Worm (Caenorhabditis elegans): Measurements from ENCODE around the gene K06A9.1.

The K06A9.1 gene

DNA sequence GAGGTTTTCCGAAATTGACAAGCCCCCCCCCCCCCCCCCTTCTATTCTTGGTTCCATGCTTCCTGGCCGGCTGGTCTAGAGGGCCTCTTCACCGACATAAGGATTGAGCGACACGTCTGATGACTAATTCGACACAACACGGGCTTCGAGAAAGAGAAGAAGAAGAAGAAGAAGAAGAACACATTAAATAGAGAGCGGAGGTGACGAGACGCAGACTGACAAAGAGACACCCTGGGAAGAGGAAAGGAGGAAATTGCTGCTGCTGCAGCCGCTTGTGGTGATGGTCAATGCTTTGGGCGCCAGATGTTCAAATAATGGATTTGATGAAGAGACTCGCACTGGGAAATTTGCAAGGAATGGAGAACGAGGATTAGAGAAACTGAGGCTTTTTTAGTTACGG is 22.7 kb upstream of the K06A9.1 start (continued):
- peak; percentile 30 to 31 for TF ChIP-seq lsy-2 (tag; optimal IDR thresholded peaks at IDR 0.05)

DNA sequence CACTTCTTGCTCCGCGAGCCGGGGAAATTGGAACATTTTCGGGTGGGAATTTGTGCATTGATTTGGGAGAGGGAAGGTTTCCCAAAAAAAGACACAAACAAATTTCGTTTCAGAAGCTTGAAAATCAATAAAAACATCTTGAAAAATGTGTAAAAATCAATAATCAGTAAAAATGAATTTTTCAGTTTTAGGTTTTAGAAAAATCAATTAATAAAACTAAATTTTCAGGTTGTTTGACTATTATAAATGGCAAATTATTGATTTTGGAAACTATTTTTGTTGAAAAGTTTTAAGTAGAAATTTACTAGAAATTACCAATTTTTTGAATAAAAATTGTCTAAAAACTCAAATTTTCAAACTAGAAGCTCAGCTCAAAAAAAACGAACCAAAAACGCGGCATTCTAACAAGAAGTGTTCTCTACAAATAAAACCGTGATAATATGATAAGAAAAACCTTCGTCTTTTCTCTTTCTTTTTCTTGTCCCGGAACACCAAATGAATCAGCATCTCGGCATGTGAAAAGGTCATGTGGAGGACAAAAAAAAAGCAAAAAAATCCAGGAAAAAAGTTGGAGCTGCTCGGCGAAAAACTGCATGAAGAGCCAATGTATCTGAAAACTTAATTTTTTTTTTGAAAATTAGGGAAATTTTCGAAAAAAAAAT is 21.7 kb upstream of the K06A9.1 start:
- no peak for TF ChIP-seq fkh-10 (GFP tag; optimal IDR thresholded peaks at IDR 0.05)
- peak; percentile 5 for TF ChIP-seq blmp-1 (tag; optimal IDR thresholded peaks at IDR 0.05)

DNA sequence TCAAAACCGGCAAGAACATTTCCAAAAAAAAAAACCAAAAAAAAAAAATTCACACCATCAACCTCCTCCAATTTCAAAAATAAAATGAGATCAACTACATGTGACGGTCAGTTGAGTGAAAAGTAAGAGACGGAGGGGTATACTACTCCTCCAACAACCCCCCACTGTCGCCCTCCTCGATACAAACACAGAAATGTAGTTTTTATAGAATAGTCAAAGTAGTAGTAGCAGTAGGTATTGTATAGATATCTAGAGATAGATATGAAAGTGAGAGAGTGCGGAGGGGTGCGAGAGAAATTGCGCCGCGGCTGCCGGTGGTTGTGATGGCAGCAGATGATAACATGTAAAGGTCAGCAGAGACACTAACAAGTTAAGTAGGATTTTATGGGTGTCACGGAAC is 20.0 kb upstream of the K06A9.1 start:
- TF ChIP-seq lin-14 (GFP tag; optimal IDR thresholded peaks at IDR 0.05): peak; percentile 76
- TF ChIP-seq skn-1 (tag; optimal IDR thresholded peaks at IDR 0.05): peak; percentile 70
- TF ChIP-seq lsy-2 (tag; optimal IDR thresholded peaks at IDR 0.05): peak in 1 of 2 experiments; percentile 35
- TF ChIP-seq nhr-90 (tag; optimal IDR thresholded peaks at IDR 0.05; ENCODE audit: poor library complexity): peak; percentile 53
- peak; percentile 81 for TF ChIP-seq snu-23 (GFP tag; optimal IDR thresholded peaks at IDR 0.05)
- no peak for TF ChIP-seq pqm-1 (tag; optimal IDR thresholded peaks at IDR 0.05)
- peak; percentile 69 for TF ChIP-seq blmp-1 (tag; optimal IDR thresholded peaks at IDR 0.05)
- TF ChIP-seq vab-15 (tag; optimal IDR thresholded peaks at IDR 0.05): no peak
- peak; percentile 54 for TF ChIP-seq nhr-71 (tag; optimal IDR thresholded peaks at IDR 0.05)
- TF ChIP-seq rnt-1 (tag; optimal IDR thresholded peaks at IDR 0.05): peak; percentile 24
- TF ChIP-seq hlh-4 (tag; optimal IDR thresholded peaks at IDR 0.05): no peak
- peak; percentile 91 for TF ChIP-seq nhr-85 (tag)
- TF ChIP-seq pag-3 (tag; optimal IDR thresholded peaks at IDR 0.05; ENCODE audit: borderline replicate concordance, insufficient read depth): peak; percentile 10
- peak in 2 of 6 experiments; percentile 38 to 56 for TF ChIP-seq elt-3 (tag; optimal IDR thresholded peaks at IDR 0.05)
- TF ChIP-seq lin-13 (GFP tag; optimal IDR thresholded peaks at IDR 0.05): no peak
- TF ChIP-seq mab-9 (GFP tag; IDR thresholded peaks at IDR 0.05): 0 out of 2 replicates have a peak, but pooled peaks have one; percentile 8
- no peak for TF ChIP-seq nhr-11 (tag; optimal IDR thresholded peaks at IDR 0.05)
- no peak for TF ChIP-seq F16B12.6 (tag; optimal IDR thresholded peaks at IDR 0.05)
- no peak for TF ChIP-seq aha-1 (tag; optimal IDR thresholded peaks at IDR 0.05)
- peak; percentile 76 for TF ChIP-seq nhr-20 (tag; optimal IDR thresholded peaks at IDR 0.05)
- TF ChIP-seq ama-1 (optimal IDR thresholded peaks at IDR 0.05): no peak
- no peak for TF ChIP-seq unc-98 (GFP tag; IDR thresholded peaks at IDR 0.05)
- TF ChIP-seq mef-2 (tag; optimal IDR thresholded peaks at IDR 0.05): no peak
- TF ChIP-seq mep-1 (tag; optimal IDR thresholded peaks at IDR 0.05): peak; percentile 70
- TF ChIP-seq mdl-1 (tag; optimal IDR thresholded peaks at IDR 0.05): peak in 1 of 2 experiments; percentile 48
- TF ChIP-seq C16A3.4 (tag; optimal IDR thresholded peaks at IDR 0.05): peak; percentile 16
- TF ChIP-seq ceh-82 (tag; optimal IDR thresholded peaks at IDR 0.05): peak in 1 of 3 experiments; percentile 10
- peak in 1 of 2 experiments; percentile 45 for TF ChIP-seq lin-35 (GFP tag; optimal IDR thresholded peaks at IDR 0.05)
- peak; percentile 35 for TF ChIP-seq nhr-47 (tag; optimal IDR thresholded peaks at IDR 0.05)
- no peak for TF ChIP-seq ces-1 (GFP tag; optimal IDR thresholded peaks at IDR 0.05)
- TF ChIP-seq efl-1 (optimal IDR thresholded peaks at IDR 0.05): no peak
- peak in 1 of 2 experiments; percentile 76 for TF ChIP-seq efl-1 (GFP tag; optimal IDR thresholded peaks at IDR 0.05 in 1 of 2)

DNA sequence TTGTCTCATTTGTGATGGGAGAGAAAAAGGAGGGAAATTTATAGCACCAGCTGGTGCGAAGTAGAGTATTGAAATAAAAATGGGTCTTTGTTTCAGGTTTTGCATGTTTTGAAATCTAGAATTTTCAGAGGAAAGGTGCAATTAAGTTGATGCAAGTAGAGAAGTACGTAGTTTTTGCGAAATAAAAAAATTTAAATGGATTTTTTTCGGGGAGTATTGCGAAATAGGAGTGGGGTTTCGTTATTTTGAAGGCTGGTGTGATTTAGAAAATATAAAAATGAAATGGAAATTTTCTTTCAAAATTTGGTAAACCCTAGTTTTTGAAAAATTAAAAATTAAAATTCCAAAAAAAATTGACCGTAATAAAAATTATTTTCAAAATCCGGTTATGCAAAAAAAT is 19.2 kb upstream of the K06A9.1 start:
- peak; percentile 68 for TF ChIP-seq zip-4 (GFP tag; optimal IDR thresholded peaks at IDR 0.05)
- peak; percentile 42 for TF ChIP-seq skn-1 (tag; optimal IDR thresholded peaks at IDR 0.05)
- no peak for TF ChIP-seq vab-15 (tag; optimal IDR thresholded peaks at IDR 0.05)
- TF ChIP-seq rnt-1 (tag; optimal IDR thresholded peaks at IDR 0.05): no peak

DNA sequence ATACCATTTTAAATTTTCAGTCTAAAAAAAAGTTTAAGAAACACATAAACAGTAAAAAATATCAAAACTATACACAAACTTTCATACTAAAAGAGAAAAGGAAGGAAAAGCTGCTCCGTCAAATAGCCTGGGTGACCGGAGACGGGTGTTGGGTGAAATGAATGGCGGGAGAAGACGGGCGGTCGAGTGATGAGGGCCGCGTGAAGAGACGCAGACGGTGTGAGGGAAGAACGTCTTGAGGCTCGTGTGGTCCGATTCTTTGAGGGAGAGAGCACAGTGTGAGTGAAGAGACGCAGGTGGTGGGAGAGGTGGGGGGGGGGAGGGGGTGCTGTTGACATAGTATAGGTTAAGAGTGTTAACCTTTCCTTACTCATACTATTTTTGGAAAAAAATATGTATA is 18.3 kb upstream of the K06A9.1 start:
- TF ChIP-seq lsy-2 (tag; optimal IDR thresholded peaks at IDR 0.05): no peak
- peak; percentile 47 for TF ChIP-seq rnt-1 (tag; optimal IDR thresholded peaks at IDR 0.05)
- TF ChIP-seq snpc-4 (tag; optimal IDR thresholded peaks at IDR 0.05): no peak
- TF ChIP-seq C16A3.4 (tag; optimal IDR thresholded peaks at IDR 0.05): no peak
- TF ChIP-seq vab-15 (tag; optimal IDR thresholded peaks at IDR 0.05): no peak
- peak; percentile 81 for TF ChIP-seq lin-14 (GFP tag; optimal IDR thresholded peaks at IDR 0.05)
- peak; percentile 8 for TF ChIP-seq nhr-71 (tag; optimal IDR thresholded peaks at IDR 0.05)
- TF ChIP-seq nhr-19 (GFP tag; conservative IDR thresholded peaks at IDR 0.05): 0 out of 2 replicates have a peak, but pooled peaks have one; percentile 25
- no peak for TF ChIP-seq irx-1 (tag; optimal IDR thresholded peaks at IDR 0.05)
- TF ChIP-seq efl-1 (optimal IDR thresholded peaks at IDR 0.05): no peak
- peak in 1 of 2 experiments; percentile 60 for TF ChIP-seq efl-1 (GFP tag; optimal IDR thresholded peaks at IDR 0.05 in 1 of 2)
- TF ChIP-seq skn-1 (tag; optimal IDR thresholded peaks at IDR 0.05): peak; percentile 12
